Fruit fly (Drosophila melanogaster) whole organism, larva: ENCODE data around the gene CG8064.

ENCODE experiments used
- noc ChIP-seq: fragments of 200-800 bp; sonication (Bioruptor generic); optimal IDR thresholded peaks from 3 replicates; lab custom pipeline; 2019; ENCODE audit warnings: missing biosample characterization, mild to moderate bottlenecking, missing genetic modification characterization, moderate library complexity

The CG8064 gene

DNA sequence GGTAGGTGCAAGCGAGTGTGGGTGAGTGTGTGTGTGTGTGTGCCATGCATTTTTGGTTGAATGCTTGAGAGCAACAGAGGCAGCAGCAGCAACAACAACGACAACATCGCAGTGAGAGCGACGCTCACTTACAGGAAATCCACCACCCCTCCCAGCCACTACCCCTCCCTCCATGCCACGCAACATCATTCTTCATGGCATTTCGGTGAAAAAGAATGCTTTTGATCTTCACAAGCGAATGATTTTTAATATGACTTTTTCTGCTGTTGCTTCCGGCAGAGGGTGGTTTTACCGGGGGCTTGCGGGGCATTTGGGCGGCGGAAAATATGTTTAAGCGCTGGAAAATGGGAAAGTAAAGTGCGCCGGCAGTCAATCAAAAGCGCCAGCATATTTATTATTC lies 21.9 kb upstream of the CG8064 start:
- no peak for TF ChIP-seq noc (tag; lab: Kevin White, UChicago)

DNA sequence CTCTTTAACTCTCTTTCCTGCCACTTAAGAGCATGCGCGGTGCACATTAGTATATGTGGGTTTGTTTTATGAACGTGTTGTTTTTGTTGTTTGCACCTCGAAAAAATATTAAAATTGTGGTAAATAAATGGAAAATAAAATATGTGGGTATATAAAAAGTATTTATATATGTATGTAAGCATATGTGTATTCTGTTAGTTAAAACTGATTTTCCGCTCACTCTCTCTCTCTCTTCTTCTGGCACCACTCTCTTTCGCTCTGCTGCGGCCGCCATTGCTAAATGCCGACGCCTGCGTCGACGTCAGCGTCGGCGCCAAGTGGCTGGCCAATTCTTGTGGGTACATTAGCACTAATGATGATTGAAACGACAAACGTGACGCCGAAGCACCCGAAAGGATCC lies 18.2 kb upstream of the CG8064 start:
- TF ChIP-seq noc (tag; lab: Kevin White, UChicago): no peak

DNA sequence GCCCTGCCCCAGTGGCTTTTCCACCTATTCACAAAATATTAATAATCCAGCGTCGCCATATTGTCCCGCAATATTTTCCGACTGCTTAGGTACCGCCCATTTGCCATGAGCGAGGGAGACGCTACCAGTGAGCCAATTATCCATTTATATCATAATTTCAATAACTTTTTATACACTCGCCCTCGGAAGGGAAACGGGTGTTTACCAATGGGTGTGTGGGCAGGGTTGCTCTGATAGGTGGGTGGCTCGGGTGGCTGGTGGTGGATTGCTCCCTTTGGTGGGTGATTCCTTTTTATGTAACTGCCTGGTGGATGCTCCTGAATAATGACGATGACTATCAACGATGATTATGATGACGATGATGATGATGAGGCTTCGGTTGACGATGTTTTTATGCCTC lies 16.8 kb upstream of the CG8064 start:
- TF ChIP-seq noc (tag; lab: Kevin White, UChicago): no peak

DNA sequence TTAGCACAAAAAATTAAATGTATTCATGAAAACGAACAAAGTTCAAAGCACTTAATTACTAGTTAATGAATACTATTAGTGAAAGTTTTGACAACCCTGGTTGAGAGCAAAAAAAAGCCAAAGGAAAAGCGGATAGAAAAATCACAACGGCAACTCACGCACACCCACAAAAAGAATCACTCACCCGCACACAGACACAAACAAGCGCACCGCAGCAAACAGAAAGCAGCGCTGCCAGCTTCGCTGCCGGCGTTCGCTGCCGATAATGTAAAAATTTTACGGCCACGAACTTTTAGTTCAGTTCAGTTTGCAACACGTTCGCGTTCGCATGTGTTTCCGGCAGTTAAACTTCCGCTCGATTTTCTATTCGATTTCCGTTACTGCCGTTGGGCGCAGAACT lies 16.0 kb upstream of the CG8064 start, which contains the start of gene CG18599:
Gene CG18599, plus strand, starts transcription at position 301 of the 400 bp plus-strand sequence.
- TF ChIP-seq noc (tag; lab: Kevin White, UChicago): no peak

DNA sequence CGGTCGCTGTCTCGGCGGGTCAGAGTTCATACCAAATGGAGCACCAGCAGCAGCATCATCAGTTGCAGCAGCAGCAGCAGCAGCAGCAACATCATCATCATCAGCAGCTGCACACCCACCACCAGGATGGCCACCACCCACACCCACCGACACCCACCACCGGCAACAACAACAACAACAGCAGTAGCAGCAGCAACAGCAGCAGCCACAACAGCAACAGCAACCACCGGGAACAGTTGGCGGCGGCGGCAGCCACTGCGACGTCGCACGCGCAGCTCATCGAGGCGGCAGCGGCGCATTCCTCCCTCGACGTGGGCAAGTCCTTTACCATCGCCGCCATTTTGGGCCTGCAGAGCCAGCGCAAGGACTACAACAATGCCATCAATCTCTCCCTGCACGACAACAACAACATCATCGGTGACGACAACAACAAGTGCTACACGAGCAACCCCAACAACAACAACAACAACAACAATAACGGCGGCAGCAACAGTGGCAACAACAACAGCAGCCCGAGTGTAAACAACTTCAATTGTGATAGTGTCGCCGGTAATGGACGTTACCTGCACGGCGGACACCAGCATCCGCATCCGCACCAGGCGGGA lies 13.6 kb upstream of the CG8064 start:
- TF ChIP-seq noc (tag; lab: Kevin White, UChicago): no peak

DNA sequence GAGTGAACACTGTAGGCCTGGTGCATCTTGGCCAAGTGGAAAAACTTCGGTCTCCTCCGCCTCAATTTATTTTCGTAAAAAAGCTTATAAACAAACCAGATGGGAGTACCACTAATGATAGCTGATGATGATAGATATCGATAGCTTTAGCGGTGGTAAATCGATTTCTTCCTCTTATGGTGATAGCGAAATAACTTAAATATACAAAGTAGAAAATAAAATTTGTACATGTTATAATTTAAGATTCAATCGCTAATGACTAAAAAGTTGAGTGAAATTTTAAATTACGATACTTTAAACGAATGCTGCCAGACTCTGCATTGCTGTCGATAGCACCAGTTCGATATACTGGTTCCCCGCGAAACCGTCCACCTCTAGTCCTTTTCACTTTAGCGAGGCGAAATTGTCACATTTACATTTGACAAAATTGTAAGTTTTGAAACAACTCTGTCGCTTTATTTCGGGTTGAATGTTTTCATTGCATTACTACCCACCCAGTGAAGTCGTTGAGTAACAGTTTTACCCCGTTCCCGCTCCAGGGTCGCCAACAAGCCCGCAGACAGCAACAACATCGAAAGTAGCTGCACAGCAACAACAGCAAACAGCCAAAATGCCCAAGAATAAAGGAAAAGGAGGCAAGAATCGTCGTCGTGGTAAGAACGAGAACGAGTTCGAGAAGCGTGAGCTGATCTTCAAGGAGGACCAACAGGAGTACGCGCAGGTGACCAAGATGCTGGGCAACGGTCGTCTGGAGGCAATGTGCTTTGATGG lies 8.9 kb upstream of the CG8064 start, which contains the start of the genes Vps39 and eIF1A:
Gene Vps39, minus strand, starts transcription at position 119 of the 771 bp plus-strand sequence.
Gene eIF1A, plus strand, starts transcription at position 338 of the 771 bp plus-strand sequence.
- TF ChIP-seq noc (tag; lab: Kevin White, UChicago): no peak

DNA sequence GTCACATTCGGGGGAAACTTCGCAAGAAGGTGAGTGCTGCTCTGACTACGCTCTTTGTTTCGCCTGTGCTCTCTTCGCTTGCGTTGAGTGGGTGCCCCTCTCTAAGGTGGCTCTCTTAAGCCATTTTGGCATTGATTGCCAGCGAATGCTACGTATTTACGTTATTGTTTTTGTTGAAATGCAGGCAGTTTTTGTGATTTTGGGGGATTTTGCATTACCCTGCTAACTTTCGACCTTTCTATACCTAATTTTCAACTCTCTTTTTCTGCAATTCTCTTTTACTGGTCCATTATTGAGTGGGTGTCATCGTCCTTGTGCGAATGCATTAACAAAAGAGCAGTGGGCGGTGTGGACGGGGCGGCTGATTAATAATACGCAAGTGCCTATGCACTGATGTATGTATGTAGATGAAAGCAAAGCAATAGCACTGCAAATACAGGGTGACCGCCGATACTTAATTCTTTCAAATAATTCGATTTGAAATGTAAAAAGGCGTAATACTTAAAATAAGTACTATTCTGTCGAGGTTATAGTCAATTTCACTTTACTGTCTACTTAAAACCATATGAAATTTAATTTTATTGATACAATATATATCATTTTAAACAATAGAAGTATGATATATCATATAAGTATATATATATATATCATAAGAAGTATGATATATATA lies 8.2 kb upstream of the CG8064 start:
- no peak for TF ChIP-seq noc (tag; lab: Kevin White, UChicago)

DNA sequence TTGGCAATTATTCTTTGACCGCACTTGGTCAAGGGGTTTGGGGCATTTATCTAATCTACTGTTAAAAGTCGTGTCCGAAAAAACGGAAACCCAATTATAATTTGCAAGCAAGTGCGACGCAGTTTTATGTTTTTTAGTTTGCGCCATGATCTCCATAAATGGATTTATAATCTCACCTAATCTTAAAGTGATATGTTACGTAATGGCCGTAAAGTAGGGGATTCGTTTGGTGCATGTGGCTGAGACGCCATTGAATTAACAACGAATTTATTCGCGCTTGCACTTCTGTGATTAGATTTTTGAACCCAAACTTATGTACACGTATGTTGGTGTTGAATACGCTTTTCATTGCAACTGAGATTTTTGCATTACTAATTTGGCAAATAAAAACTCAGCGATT lies 6.8 kb upstream of the CG8064 start:
- no peak for TF ChIP-seq noc (tag; lab: Kevin White, UChicago)

DNA sequence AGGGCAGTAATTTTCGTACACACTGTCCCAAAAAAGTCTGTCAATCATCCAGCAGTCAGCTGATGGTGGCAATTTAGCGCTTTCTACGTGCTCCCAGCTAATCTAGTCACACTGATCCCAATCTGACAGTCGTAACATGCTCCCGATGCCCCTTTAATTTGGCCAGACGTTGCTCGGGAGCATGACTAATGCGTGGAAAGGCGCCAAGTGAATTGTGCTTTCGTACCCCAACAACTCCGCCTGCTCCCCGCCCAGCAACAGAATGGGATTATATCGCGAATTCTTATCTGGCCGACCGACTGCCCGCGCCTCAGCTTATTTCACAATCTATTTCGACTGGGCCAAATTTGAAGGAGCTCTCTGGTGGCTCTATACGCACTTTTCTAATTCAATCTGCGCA lies 6.1 kb upstream of the CG8064 start:
- no peak for TF ChIP-seq noc (tag; lab: Kevin White, UChicago)

DNA sequence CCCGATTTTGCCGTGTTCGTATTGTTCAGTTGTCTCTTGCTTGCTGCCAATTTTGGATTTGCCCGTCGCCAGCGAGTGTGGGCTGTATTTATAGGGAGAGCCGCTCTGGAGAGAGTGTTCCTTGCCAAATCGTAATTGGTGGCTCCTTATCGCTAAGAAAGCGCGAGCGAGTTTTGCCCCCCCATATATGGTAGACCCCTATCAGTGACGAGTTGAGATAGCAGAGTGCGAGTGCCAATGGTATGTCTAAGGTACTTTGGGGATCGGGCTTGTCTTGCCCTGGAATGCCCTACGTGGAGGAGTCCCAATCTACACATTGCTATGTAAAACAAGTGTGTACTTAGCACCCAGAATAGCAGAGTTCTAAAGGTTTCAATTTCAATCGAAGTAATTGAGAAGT lies 4.0 kb upstream of the CG8064 start, which contains the start of gene CG7142:
Gene CG7142, minus strand, starts transcription at position 29 of the 400 bp plus-strand sequence.
- TF ChIP-seq noc (tag; lab: Kevin White, UChicago): peak; percentile 3

DNA sequence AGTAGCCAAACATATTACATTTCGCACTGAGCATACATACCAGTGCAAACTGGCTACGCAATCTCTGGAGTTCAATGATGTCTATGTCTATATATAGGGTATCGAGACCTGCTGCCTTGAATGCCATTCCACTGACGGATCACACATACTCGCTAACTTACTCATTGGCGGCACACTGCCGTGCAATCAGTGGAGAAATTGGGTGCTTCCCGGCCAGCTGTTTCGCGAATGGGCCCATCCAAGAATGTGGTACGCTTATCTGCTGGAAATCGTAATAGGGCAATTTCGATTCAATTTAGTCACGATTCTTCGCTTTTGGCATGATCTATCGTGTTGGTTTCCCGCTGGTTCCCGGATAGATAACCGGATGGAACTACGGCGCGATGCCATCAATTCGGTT lies 3.3 kb upstream of the CG8064 start:
- TF ChIP-seq noc (tag; lab: Kevin White, UChicago): no peak

DNA sequence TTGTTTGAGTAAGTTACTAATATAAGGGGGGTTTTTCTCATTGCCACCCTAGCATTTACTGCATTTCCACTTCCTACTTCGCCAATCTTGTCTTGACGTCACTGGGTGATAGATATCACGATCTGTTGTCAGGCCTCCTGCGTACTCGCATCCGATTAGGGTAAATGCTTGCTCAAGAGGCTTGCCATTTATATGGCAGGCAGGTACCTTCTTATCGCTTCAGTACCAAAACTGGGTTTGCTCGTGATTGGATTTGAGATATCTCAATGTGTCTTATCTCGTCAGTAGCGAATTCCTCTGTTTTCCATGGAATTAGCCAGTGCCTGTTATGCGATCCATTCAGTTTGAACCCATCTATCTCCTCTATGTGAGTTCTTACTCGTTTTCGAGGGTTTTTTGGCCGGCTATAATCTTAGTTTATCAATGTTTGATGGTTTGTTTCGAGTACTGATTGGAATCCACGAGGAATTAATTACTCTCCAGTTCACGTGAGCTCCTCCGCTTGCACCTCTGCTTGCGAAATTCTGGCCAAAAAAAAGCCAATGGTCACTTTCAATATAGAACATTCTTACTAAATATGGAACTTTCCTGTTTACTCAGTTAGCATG lies 2.5 kb upstream of the CG8064 start:
- no peak for TF ChIP-seq noc (tag; lab: Kevin White, UChicago)

DNA sequence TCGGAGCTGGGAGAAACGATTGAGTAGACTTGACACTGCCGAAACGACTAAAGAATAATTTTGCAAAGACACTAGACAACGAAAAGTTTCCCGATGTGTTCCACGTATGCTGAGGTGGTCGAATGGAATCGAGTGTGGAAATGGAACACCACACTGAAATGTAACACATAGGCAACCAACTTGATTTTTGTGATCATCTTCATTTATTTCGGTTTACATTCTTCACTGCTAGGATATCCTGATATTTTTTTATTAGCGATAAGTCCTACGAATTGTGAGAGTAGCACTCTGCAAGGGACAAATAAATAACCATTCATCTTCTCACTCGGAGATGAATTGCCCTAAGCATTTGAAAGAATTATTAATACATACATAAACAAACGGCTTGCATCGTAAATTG lies 5.2 kb downstream of the CG8064 start, which contains the start of gene CG7131:
Gene CG7131, minus strand, starts transcription at position 101 of the 400 bp plus-strand sequence.
- no peak for TF ChIP-seq noc (tag; lab: Kevin White, UChicago)

DNA sequence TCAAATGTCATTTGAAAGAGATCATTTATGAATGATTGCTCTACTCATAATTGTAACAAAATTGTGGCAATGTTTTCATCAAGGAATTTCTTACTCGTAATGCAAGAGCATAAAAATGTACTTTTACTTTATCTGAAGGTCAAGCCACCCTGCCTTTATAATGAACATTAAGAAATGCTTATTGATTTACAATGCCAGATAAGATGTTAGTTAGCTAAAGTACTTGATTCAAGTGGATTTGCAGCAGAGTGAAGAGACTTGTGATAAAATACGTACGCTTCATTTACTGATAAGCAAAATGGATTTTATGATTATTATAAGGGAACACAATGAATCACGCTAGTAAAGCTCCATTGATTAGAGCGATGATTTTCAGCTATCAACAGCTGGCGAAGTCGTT lies 8.4 kb downstream of the CG8064 start:
- peak; percentile 62 for TF ChIP-seq noc (tag; lab: Kevin White, UChicago)

DNA sequence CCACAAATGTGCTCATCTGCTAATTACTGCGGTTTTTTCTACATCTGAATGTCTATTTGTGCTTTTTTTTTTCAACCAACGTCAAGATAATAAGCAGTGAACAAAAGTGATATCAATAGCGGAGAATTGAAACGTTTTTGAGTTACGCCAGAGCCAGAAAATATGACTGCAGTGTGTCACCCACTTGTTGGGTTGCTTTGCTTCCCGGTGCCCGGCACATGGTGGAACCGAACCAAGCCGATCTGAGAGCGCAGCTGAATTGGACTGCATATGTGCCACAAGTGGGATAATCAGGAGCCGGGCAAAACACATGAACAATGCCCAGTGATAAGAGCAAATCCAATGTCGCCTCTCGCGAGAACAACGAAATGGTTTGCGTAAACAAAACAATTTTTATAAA lies 8.9 kb downstream of the CG8064 start:
- no peak for TF ChIP-seq noc (tag; lab: Kevin White, UChicago)

DNA sequence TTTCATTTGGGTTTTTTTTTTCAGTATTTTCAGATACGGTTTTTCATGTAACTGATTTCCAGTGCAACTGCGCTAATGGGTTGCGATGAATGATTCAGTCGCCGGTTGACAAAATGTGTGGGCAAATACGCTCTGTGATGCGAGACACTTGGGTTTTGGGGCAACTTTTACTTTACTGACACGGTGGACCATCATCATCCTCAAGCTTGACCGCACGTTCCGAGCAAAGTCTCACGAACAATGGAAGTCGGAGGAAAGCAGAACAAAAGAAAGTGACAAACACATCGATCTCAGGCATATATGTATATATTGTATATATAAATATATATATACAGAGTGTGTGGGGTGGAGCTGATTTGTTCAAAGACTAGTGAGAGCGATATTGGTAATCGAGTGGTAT lies 11.0 kb downstream of the CG8064 start:
- no peak for TF ChIP-seq noc (tag; lab: Kevin White, UChicago)
